Worm (Caenorhabditis elegans) whole organism, L1 larva: ENCODE data around the gene srh-204.
"Not testable (repeated sequence)": the region's sequence is repeated elsewhere in the genome, so short reads cannot be mapped to it uniquely, and the experiment has no call there.

Experiments used
- C34B4.2 ChIP-seq: sonication (generic microtip); optimal IDR thresholded peaks from 2 replicates; lab custom pipeline; 2017; ENCODE audit warnings: mild to moderate bottlenecking, missing genetic modification characterization, missing compliant biosample characterization
- F16B12.6 ChIP-seq: fragments of 150-350 bp; optimal IDR thresholded peaks from 2 replicates; lab custom pipeline; 2014; ENCODE audit warnings: missing biosample characterization, missing genetic modification characterization
- aha-1 ChIP-seq: fragments of 150-350 bp; optimal IDR thresholded peaks from 2 replicates; lab custom pipeline; 2014; ENCODE audit warnings: missing biosample characterization, missing genetic modification characterization
- alr-1 ChIP-seq: fragments of 200-800 bp; sonication (Bioruptor generic); optimal IDR thresholded peaks from 2 replicates; lab custom pipeline; 2018; ENCODE audit warnings: borderline replicate concordance, mild to moderate bottlenecking, missing genetic modification characterization, missing compliant biosample characterization
- ceh-8 ChIP-seq: fragments of 200-800 bp; sonication (Bioruptor generic); optimal IDR thresholded peaks from 2 replicates; lab custom pipeline; 2018; ENCODE audit warnings: mild to moderate bottlenecking, missing genetic modification characterization, moderate library complexity, missing compliant biosample characterization
- ceh-82 ChIP-seq, 3 experiments: fragments of 150-350 bp in 1 of 3; sonication (generic microtip) in 2 of 3; optimal IDR thresholded peaks; 2 replicates each; lab custom pipeline; 2014 to 2017; ENCODE audit warnings: missing biosample characterization in 3 of 3, missing genetic modification characterization in 3 of 3
- ceh-90 ChIP-seq: sonication (generic microtip); optimal IDR thresholded peaks from 2 replicates; lab custom pipeline; 2016; ENCODE audit warnings: missing genetic modification characterization, missing compliant biosample characterization
- ets-5 ChIP-seq: fragments of 200-800 bp; sonication (Bioruptor generic); IDR thresholded peaks from 2 replicates; pipeline ENCODE4 v1.3.6; 2022; ENCODE audit warnings: missing genetic modification characterization, missing compliant biosample characterization
- fkh-10 ChIP-seq: sonication (generic microtip); optimal IDR thresholded peaks from 2 replicates; lab custom pipeline; 2017; ENCODE audit warnings: missing biosample characterization, missing genetic modification reagents, missing genetic modification characterization
- fkh-8 ChIP-seq: sonication (generic microtip); optimal IDR thresholded peaks from 2 replicates; lab custom pipeline; 2016; ENCODE audit warnings: mild to moderate bottlenecking, missing genetic modification characterization, missing compliant biosample characterization
- grh-1 ChIP-seq: fragments of 200-800 bp; sonication (Bioruptor generic); IDR thresholded peaks from 2 replicates; pipeline ENCODE4 v1.3.6; 2022; ENCODE audit warnings: missing genetic modification reagents, missing genetic modification characterization, missing compliant biosample characterization
- hlh-4 ChIP-seq: sonication (generic microtip); optimal IDR thresholded peaks from 2 replicates; lab custom pipeline; 2016; ENCODE audit warnings: mild to moderate bottlenecking, missing genetic modification characterization, missing compliant biosample characterization
- hpl-2 ChIP-seq: fragments of 150-350 bp; optimal IDR thresholded peaks from 2 replicates; lab custom pipeline; 2014; ENCODE audit warnings: missing biosample characterization, missing genetic modification reagents, missing genetic modification characterization
- irx-1 ChIP-seq: sonication (generic microtip); optimal IDR thresholded peaks from 2 replicates; lab custom pipeline; 2016; ENCODE audit warnings: missing genetic modification characterization, missing compliant biosample characterization
- isw-1 ChIP-seq: fragments of 200-800 bp; sonication (Bioruptor generic); IDR thresholded peaks from 2 replicates; pipeline ENCODE4 v1.3.6; 2022; ENCODE audit warnings: missing genetic modification characterization, missing compliant biosample characterization
- lin-15B ChIP-seq: fragments of 150-350 bp; sonication (generic microtip); optimal IDR thresholded peaks from 3 replicates; lab custom pipeline; 2014; ENCODE audit warnings: missing biosample characterization, missing genetic modification characterization
- lin-39 ChIP-seq: fragments of 150-350 bp; optimal IDR thresholded peaks from 2 replicates; lab custom pipeline; 2014; ENCODE audit warnings: missing biosample characterization, missing genetic modification reagents, missing genetic modification characterization
- lsy-2 ChIP-seq, 2 experiments: fragments of 150-350 bp; optimal IDR thresholded peaks; 2 replicates each; lab custom pipeline; 2014; ENCODE audit warnings: missing biosample characterization in 2 of 2, missing genetic modification characterization in 2 of 2
- mab-9 ChIP-seq: fragments of 200-800 bp; sonication (Bioruptor generic); IDR thresholded peaks from 2 replicates; pipeline ENCODE4 v1.3.6; 2022; ENCODE audit warnings: missing genetic modification reagents, missing genetic modification characterization, missing compliant biosample characterization
- nhr-19 ChIP-seq: fragments of 200-800 bp; sonication (Bioruptor generic); conservative IDR thresholded peaks from 2 replicates; pipeline ENCODE4 v1.3.6; 2022; ENCODE audit warnings: missing genetic modification characterization, missing compliant biosample characterization
- nhr-28 ChIP-seq: fragments of 150-350 bp; optimal IDR thresholded peaks from 2 replicates; lab custom pipeline; 2014; ENCODE audit warnings: missing biosample characterization, missing genetic modification characterization
- nhr-47 ChIP-seq: sonication (generic microtip); optimal IDR thresholded peaks from 2 replicates; lab custom pipeline; 2016; ENCODE audit warnings: mild to moderate bottlenecking, missing genetic modification characterization, moderate library complexity, missing compliant biosample characterization
- nhr-77 ChIP-seq: fragments of 150-350 bp; optimal IDR thresholded peaks from 2 replicates; lab custom pipeline; 2014; ENCODE audit warnings: missing biosample characterization, missing genetic modification characterization
- pag-3 ChIP-seq: sonication (generic microtip); optimal IDR thresholded peaks from 2 replicates; lab custom pipeline; 2017; ENCODE audit warnings: missing genetic modification characterization, mild to moderate bottlenecking, missing compliant biosample characterization, antibody characterized with exemption, borderline replicate concordance; ENCODE audit not compliant: insufficient read depth
- pax-3 ChIP-seq: fragments of 200-800 bp; sonication (Bioruptor generic); optimal IDR thresholded peaks from 2 replicates; lab custom pipeline; 2018; ENCODE audit warnings: mild to moderate bottlenecking, missing genetic modification characterization, moderate library complexity, missing compliant biosample characterization
- rnt-1 ChIP-seq: sonication (generic microtip); optimal IDR thresholded peaks from 2 replicates; lab custom pipeline; 2016; ENCODE audit warnings: mild to moderate bottlenecking, missing genetic modification characterization, moderate library complexity, missing compliant biosample characterization
- unc-130 ChIP-seq: fragments of 150-350 bp; optimal IDR thresholded peaks from 2 replicates; lab custom pipeline; 2017; ENCODE audit warnings: missing biosample characterization, missing genetic modification characterization, inconsistent platforms
- unc-86 ChIP-seq: sonication (generic microtip); optimal IDR thresholded peaks from 2 replicates; lab custom pipeline; 2016; ENCODE audit warnings: missing genetic modification characterization, missing compliant biosample characterization
- zip-4 ChIP-seq: fragments of 200-800 bp; sonication (Bioruptor generic); optimal IDR thresholded peaks from 2 replicates; lab custom pipeline; 2018; ENCODE audit warnings: mild to moderate bottlenecking, missing genetic modification characterization, moderate library complexity, missing compliant biosample characterization
- ztf-4 ChIP-seq: fragments of 150-350 bp; optimal IDR thresholded peaks from 2 replicates; lab custom pipeline; 2014; ENCODE audit warnings: missing biosample characterization, missing genetic modification characterization

The srh-204 gene

DNA sequence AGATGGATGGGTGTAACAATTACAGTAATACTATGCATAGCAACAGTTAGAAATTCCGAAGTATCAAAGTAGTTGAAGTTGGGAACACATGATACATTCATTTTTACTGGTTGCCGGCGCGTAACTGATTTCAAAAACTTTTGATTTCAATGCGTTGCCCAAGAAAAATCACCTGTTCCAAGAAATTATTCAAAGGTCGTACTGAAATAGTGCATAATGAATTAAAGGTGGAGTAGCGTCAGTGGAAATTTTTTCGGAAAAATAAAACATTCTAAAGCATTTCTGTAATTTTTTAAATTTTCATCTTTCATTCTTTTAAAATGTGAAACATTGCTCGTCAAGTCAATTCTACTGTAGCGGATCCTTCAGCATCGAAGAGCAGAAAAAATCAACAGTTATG, at the start of gene srh-204:
Gene srh-204 (minus strand): TSS at position 101 of the 400 bp plus-strand sequence.
- TF ChIP-seq ceh-82 (tag; optimal IDR thresholded peaks at IDR 0.05; lab: Kevin White, UChicago) (no peak), rnt-1 (tag; lab: Kevin White, UChicago) (no peak), hlh-4 (tag; lab: Kevin White, UChicago) (peak; percentile 66), ztf-4 (tag; lab: Kevin White, UChicago) (no peak), F16B12.6 (no peak)

DNA sequence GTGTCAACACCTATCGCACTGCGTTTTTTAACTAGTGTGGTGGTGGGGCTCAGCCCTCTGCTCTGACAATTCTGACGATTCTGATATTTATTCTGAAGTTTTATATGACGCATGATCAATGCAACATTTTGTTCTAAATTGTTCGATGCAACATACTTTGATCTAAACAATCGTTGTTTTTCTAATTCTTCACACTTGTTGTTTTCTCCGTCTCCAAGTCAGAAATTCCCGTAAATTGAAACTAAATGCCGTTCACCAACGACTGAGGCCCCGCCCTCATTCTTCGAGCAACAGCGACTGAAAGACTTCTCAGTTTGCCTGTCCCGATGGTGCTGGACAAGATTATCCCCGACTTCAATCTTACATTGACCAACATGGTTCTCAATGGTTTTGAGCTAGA, 44.5 kb upstream of the srh-204 start, which contains the start of gene srt-19:
Gene srt-19 (plus strand): TSS at position 301 of the 400 bp plus-strand sequence.
- TF ChIP-seq aha-1 (tag; lab: Kevin White, UChicago); fkh-8; mab-9 (GFP tag; lab: Robert Waterston, UW): not testable (repeated sequence)

DNA sequence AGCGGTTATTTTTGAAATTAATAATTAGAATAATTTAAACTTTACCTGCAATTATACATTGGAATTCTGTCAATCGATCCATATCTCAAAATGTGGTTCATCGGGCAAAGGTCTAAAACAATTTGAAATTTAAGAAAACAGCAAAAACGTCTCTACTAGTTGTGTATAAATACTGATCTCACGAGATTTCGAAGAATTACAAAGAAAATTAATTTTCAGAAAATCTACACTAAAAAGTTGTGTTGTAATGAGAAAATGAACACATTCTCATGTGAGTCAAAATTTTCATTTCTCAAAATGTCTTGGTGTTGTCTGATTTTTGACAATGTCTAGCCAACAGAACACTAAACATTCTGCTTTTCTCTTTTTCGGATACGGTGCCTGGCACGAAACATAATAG, 41.5 kb upstream of the srh-204 start, which contains the start of gene srt-37:
Gene srt-37 (minus strand): TSS at position 101 of the 400 bp plus-strand sequence.
- not testable (repeated sequence) for TF ChIP-seq pag-3, ceh-90, C34B4.2

DNA sequence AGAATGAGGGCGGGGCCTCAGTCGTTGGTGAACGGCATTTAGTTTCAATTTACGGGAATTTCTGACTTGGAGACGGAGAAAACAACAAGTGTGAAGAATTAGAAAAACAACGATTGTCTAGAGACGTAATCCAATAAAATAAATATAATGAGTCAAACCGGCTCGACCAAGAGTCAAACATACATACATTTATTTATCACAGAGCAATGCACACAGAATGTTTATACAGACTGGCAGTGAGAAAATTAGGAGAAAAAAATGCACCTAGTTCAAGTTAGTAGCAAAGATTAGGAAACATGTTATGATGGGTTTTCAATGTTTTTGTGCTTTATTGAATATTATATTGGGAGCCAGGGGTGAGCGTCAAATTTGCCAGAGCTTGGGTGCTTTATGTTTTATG, 38.5 kb upstream of the srh-204 start, which contains the start of gene srt-20:
Gene srt-20 (minus strand): TSS at position 101 of the 400 bp plus-strand sequence.
- TF ChIP-seq F16B12.6; irx-1; pax-3 (tag; lab: Kevin White, UChicago): not testable (repeated sequence)

DNA sequence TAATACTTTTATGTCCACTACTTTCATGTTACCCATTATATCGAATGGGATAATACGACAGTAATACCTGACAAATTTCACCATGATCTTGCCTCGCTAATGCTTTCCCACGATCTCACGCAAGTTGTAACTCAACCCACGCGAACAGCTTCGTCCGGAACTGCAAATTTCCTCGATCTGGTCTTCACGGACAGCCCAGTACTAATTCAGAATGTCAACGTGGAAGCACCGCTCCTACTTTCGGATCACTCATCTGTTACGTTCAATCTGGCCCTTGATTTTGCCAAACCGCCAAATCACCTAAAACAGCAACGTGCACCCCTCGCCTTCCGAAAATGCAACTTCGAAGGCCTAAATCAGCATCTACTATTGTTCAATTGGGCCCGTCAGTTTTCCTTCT, 33.2 kb upstream of the srh-204 start:
- no peak for TF ChIP-seq lsy-2 (tag; optimal IDR thresholded peaks at IDR 0.05; lab: Kevin White, UChicago)
- no peak for TF ChIP-seq C34B4.2
- TF ChIP-seq aha-1 (tag; lab: Kevin White, UChicago), result no peak
- no peak for TF ChIP-seq isw-1 (GFP tag; lab: Robert Waterston, UW)
- TF ChIP-seq unc-86, result no peak
- no peak for TF ChIP-seq pax-3 (tag; lab: Kevin White, UChicago)
- no peak for TF ChIP-seq unc-130 (tag; lab: Kevin White, UChicago)
- TF ChIP-seq nhr-47 (tag; lab: Kevin White, UChicago), result no peak
- TF ChIP-seq irx-1, result no peak
- TF ChIP-seq zip-4 (GFP tag; lab: Kevin White, UChicago), result no peak
- TF ChIP-seq nhr-28 (tag; lab: Kevin White, UChicago), result no peak
- no peak for TF ChIP-seq ceh-8 (GFP tag; lab: Kevin White, UChicago)
- TF ChIP-seq nhr-77, result no peak
- no peak for TF ChIP-seq nhr-19 (GFP tag; lab: Robert Waterston, UW)
- TF ChIP-seq hpl-2 (GFP tag; lab: Kevin White, UChicago), result no peak
- TF ChIP-seq lin-39 (tag; lab: Kevin White, UChicago), result no peak
- TF ChIP-seq F16B12.6, result no peak
- no peak for TF ChIP-seq alr-1 (tag; lab: Kevin White, UChicago)
- no peak for TF ChIP-seq ets-5 (GFP tag; lab: Robert Waterston, UW)
- no peak for TF ChIP-seq lin-15B (tag; lab: Kevin White, UChicago)

DNA sequence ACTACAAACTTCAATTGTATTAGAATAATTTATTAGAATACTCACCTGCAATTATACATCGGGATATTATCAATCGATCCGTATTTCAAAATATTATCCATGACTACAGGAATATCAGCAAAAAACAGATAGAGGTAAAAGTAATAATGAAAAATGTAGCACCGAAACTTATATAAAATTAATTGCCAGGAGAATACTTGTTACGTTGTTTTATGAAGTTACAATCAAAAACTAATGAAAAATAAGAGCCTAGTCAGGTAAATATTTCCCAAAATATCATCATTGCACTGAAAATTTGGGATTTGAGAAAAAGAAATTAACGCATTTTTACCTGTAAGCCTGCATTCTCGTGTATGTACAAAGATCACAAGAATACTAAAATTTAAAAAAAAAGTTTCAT, 31.1 kb upstream of the srh-204 start, which contains the start of gene srt-38:
Gene srt-38 (minus strand): TSS at position 101 of the 400 bp plus-strand sequence.
- not testable (repeated sequence) for TF ChIP-seq mab-9 (GFP tag; lab: Robert Waterston, UW); fkh-10 (GFP tag; lab: Kevin White, UChicago); grh-1 (GFP tag; lab: Robert Waterston, UW)
- TF ChIP-seq, all 84 proteins: peak for 0; not testable (repeated sequence) for 84
